Fruit fly (Drosophila melanogaster) whole organism, embryonic: ENCODE data around the gene rno.

Experiments
- Adf1 ChIP-seq: fragments of 200-800 bp; sonication (Bioruptor generic); IDR thresholded peaks from 2 replicates; pipeline ENCODE4 v1.3.6; 2022; ENCODE audit warnings: missing biosample characterization, missing genetic modification characterization
- Blimp-1 ChIP-seq: fragments of 200-800 bp; sonication (Bioruptor generic); optimal IDR thresholded peaks from 3 replicates; lab custom pipeline; 2018; ENCODE audit warnings: missing biosample characterization, missing genetic modification characterization, mild to moderate bottlenecking, moderate library complexity, missing genetic modification reagents
- CG10274 ChIP-seq: fragments of 200-800 bp; sonication (Bioruptor generic); optimal IDR thresholded peaks from 3 replicates; lab custom pipeline; 2017; ENCODE audit warnings: missing biosample characterization, mild to moderate bottlenecking, missing genetic modification characterization
- CG10959 ChIP-seq: fragments of 200-800 bp; sonication (Bioruptor generic); IDR thresholded peaks from 2 replicates; pipeline ENCODE4 v1.3.6; 2022; ENCODE audit warnings: missing biosample characterization, missing genetic modification characterization
- CG11560 ChIP-seq: fragments of 200-800 bp; sonication (Bioruptor generic); IDR thresholded peaks from 3 replicates; pipeline ENCODE4 v1.3.6; 2022; ENCODE audit warnings: missing biosample characterization, missing genetic modification characterization
- CG11695 ChIP-seq: fragments of 200-800 bp; sonication (Bioruptor generic); IDR thresholded peaks from 3 replicates; pipeline ENCODE4 v1.3.6; 2022; ENCODE audit warnings: missing biosample characterization, missing genetic modification characterization
- CG13894 ChIP-seq: fragments of 200-800 bp; sonication (Bioruptor generic); optimal IDR thresholded peaks from 3 replicates; lab custom pipeline; 2018; ENCODE audit warnings: missing biosample characterization, mild to moderate bottlenecking, missing genetic modification characterization, moderate library complexity
- CG1647 ChIP-seq: fragments of 200-800 bp; sonication (Bioruptor generic); optimal IDR thresholded peaks from 3 replicates; lab custom pipeline; 2016; ENCODE audit warnings: missing biosample characterization, missing genetic modification characterization
- CG16863 ChIP-seq: fragments of 200-800 bp; sonication (Bioruptor generic); optimal IDR thresholded peaks from 3 replicates; lab custom pipeline; 2016; ENCODE audit warnings: missing biosample characterization, missing genetic modification characterization
- CG17385 ChIP-seq: fragments of 200-800 bp; sonication (Bioruptor generic); optimal IDR thresholded peaks from 3 replicates; lab custom pipeline; 2018; ENCODE audit warnings: missing biosample characterization, mild to moderate bottlenecking, missing genetic modification characterization
- CG17829 ChIP-seq: fragments of 200-800 bp; optimal IDR thresholded peaks from 2 replicates; lab custom pipeline; 2019; ENCODE audit warnings: missing biosample characterization, mild to moderate bottlenecking, missing genetic modification characterization, moderate library complexity
- CG17912 ChIP-seq: fragments of 200-800 bp; sonication (Bioruptor generic); optimal IDR thresholded peaks from 2 replicates; lab custom pipeline; 2018; ENCODE audit warnings: missing biosample characterization, mild to moderate bottlenecking, missing genetic modification characterization
- CG18476 ChIP-seq: fragments of 200-800 bp; sonication (Bioruptor generic); optimal IDR thresholded peaks from 2 replicates; lab custom pipeline; 2016; ENCODE audit warnings: missing biosample characterization, mild to moderate bottlenecking, missing genetic modification characterization
- CG2120 ChIP-seq: fragments of 200-800 bp; sonication (Bioruptor generic); optimal IDR thresholded peaks from 3 replicates; lab custom pipeline; 2016; ENCODE audit warnings: missing biosample characterization, missing genetic modification characterization
- CG2129 ChIP-seq: fragments of 200-800 bp; sonication (Bioruptor generic); IDR thresholded peaks from 2 replicates; pipeline ENCODE4 v1.3.6; 2022; ENCODE audit warnings: missing biosample characterization, missing genetic modification characterization; ENCODE audit not compliant: partially characterized antibody
- CG30020 ChIP-seq: fragments of 200-800 bp; optimal IDR thresholded peaks from 2 replicates; lab custom pipeline; 2019; ENCODE audit warnings: missing biosample characterization, mild to moderate bottlenecking, missing genetic modification characterization, moderate library complexity
- CG30431 ChIP-seq: fragments of 200-800 bp; sonication (Bioruptor generic); optimal IDR thresholded peaks from 2 replicates; lab custom pipeline; 2017; ENCODE audit warnings: missing biosample characterization, missing genetic modification characterization
- CG33213 ChIP-seq: fragments of 200-800 bp; sonication (Bioruptor generic); optimal IDR thresholded peaks from 3 replicates; lab custom pipeline; 2016; ENCODE audit warnings: missing biosample characterization, missing genetic modification characterization
- CG4360 ChIP-seq: fragments of 200-800 bp; sonication (Bioruptor generic); IDR thresholded peaks from 2 replicates; pipeline ENCODE4 v1.3.6; 2022; ENCODE audit warnings: missing biosample characterization, missing genetic modification characterization
- CG4820 ChIP-seq: fragments of 200-800 bp; sonication (Bioruptor generic); optimal IDR thresholded peaks from 3 replicates; lab custom pipeline; 2016; ENCODE audit warnings: missing biosample characterization, missing genetic modification characterization
- CG5953 ChIP-seq: fragments of 200-800 bp; sonication (Bioruptor generic); IDR thresholded peaks from 2 replicates; pipeline ENCODE4 v1.3.6; 2022; ENCODE audit warnings: missing biosample characterization, missing genetic modification characterization
- CG7987 ChIP-seq: fragments of 200-800 bp; sonication (Bioruptor generic); optimal IDR thresholded peaks from 2 replicates; lab custom pipeline; 2018; ENCODE audit warnings: missing biosample characterization, mild to moderate bottlenecking, missing genetic modification characterization, moderate library complexity
- CG9609 ChIP-seq: fragments of 200-800 bp; sonication (Bioruptor generic); optimal IDR thresholded peaks from 3 replicates; lab custom pipeline; 2016; ENCODE audit warnings: missing biosample characterization, missing genetic modification characterization
- Dref ChIP-seq: fragments of 200-800 bp; sonication (Bioruptor generic); IDR thresholded peaks from 2 replicates; pipeline ENCODE4 v1.3.6; 2022; ENCODE audit warnings: missing biosample characterization, missing genetic modification characterization
- ERR ChIP-seq: fragments of 200-800 bp; sonication (Bioruptor generic); optimal IDR thresholded peaks from 2 replicates; lab custom pipeline; 2016; ENCODE audit warnings: missing biosample characterization, missing genetic modification characterization
- Fer3 ChIP-seq: fragments of 200-800 bp; sonication (Bioruptor generic); optimal IDR thresholded peaks from 2 replicates; lab custom pipeline; 2018; ENCODE audit warnings: missing biosample characterization, mild to moderate bottlenecking, missing genetic modification characterization, moderate library complexity
- HLH3B ChIP-seq: fragments of 200-800 bp; sonication (Bioruptor generic); IDR thresholded peaks from 2 replicates; pipeline ENCODE4 v1.3.6; 2022; ENCODE audit warnings: missing biosample characterization, missing genetic modification characterization
- HLH4C ChIP-seq: fragments of 200-800 bp; sonication (Bioruptor generic); IDR thresholded peaks from 3 replicates; pipeline ENCODE4 v1.3.6; 2022; ENCODE audit warnings: missing biosample characterization, missing genetic modification characterization; ENCODE audit not compliant: partially characterized antibody
- Hand ChIP-seq: fragments of 200-800 bp; sonication (Bioruptor generic); optimal IDR thresholded peaks from 2 replicates; lab custom pipeline; 2017; ENCODE audit warnings: mild to moderate bottlenecking, missing biosample characterization, missing genetic modification reagents, missing genetic modification characterization
- Hey ChIP-seq: fragments of 200-800 bp; sonication (Bioruptor generic); optimal IDR thresholded peaks from 3 replicates; lab custom pipeline; 2018; ENCODE audit warnings: missing biosample characterization, mild to moderate bottlenecking, missing genetic modification characterization
- Pdp1 ChIP-seq, 2 experiments: fragments of 200-800 bp; sonication (Bioruptor generic); optimal IDR thresholded peaks; 3 replicates each; lab custom pipeline; 2016; ENCODE audit warnings: missing biosample characterization in 2 of 2, missing genetic modification characterization in 2 of 2, mild to moderate bottlenecking in 1 of 2, moderate library complexity in 1 of 2
- corto ChIP-seq: fragments of 200-800 bp; sonication (Bioruptor generic); optimal IDR thresholded peaks from 2 replicates; lab custom pipeline; 2016; ENCODE audit warnings: missing biosample characterization, mild to moderate bottlenecking, missing genetic modification characterization, moderate library complexity
- dmrt99B ChIP-seq: fragments of 200-800 bp; sonication (Bioruptor generic); optimal IDR thresholded peaks from 2 replicates; lab custom pipeline; 2018; ENCODE audit warnings: missing biosample characterization, mild to moderate bottlenecking, missing genetic modification characterization, moderate library complexity
- dpn ChIP-seq, 2 experiments: fragments of 200-800 bp; sonication (Bioruptor generic); optimal IDR thresholded peaks; 3 replicates each; lab custom pipeline; 2016; ENCODE audit warnings: missing biosample characterization in 2 of 2, missing genetic modification characterization in 2 of 2
- eve ChIP-seq, 2 experiments: fragments of >200 bp; optimal IDR thresholded peaks; 2 replicates each; lab custom pipeline; 2017; ENCODE audit warnings: missing biosample characterization in 2 of 2, missing genetic modification characterization in 2 of 2
- ftz-f1 ChIP-seq: fragments of 200-800 bp; sonication (Bioruptor generic); optimal IDR thresholded peaks from 2 replicates; lab custom pipeline; 2016; ENCODE audit warnings: missing biosample characterization, missing genetic modification characterization
- gt ChIP-seq: fragments of 200-800 bp; sonication (Bioruptor generic); IDR thresholded peaks from 2 replicates; pipeline ENCODE4 v1.3.6; 2022; ENCODE audit warnings: missing biosample characterization, missing genetic modification characterization
- ham ChIP-seq: fragments of 200-800 bp; sonication (Bioruptor generic); IDR thresholded peaks from 2 replicates; pipeline ENCODE4 v1.3.6; 2022; ENCODE audit warnings: missing biosample characterization, missing genetic modification characterization
- inv ChIP-seq: fragments of 200-800 bp; sonication (Bioruptor generic); IDR thresholded peaks from 2 replicates; pipeline ENCODE4 v1.3.6; 2022; ENCODE audit warnings: missing biosample characterization, missing genetic modification characterization; ENCODE audit not compliant: partially characterized antibody
- ken ChIP-seq: fragments of 200-800 bp; sonication (Bioruptor generic); IDR thresholded peaks from 3 replicates; pipeline ENCODE4 v1.3.6; 2022; ENCODE audit warnings: missing biosample characterization, missing genetic modification characterization
- ranshi ChIP-seq: fragments of 200-800 bp; sonication (Bioruptor generic); IDR thresholded peaks from 2 replicates; pipeline ENCODE4 v1.3.6; 2022; ENCODE audit warnings: missing biosample characterization, missing genetic modification characterization
- row ChIP-seq: fragments of 200-800 bp; sonication (Bioruptor generic); IDR thresholded peaks from 3 replicates; pipeline ENCODE4 v1.3.6; 2022; ENCODE audit warnings: missing biosample characterization, missing genetic modification characterization
- sens ChIP-seq: fragments of 200-800 bp; sonication (Bioruptor generic); peaks from one replicate; lab custom pipeline; 2016; ENCODE audit warnings: missing biosample characterization, missing genetic modification characterization
- slbo ChIP-seq: fragments of 200-800 bp; sonication (Bioruptor generic); IDR thresholded peaks from 2 replicates; pipeline ENCODE4 v1.3.6; 2022; ENCODE audit warnings: missing biosample characterization, missing genetic modification characterization
- sob ChIP-seq: fragments of 200-800 bp; sonication (Bioruptor generic); IDR thresholded peaks from 2 replicates; pipeline ENCODE4 v1.3.6; 2022; ENCODE audit warnings: missing biosample characterization, missing genetic modification characterization
- tap ChIP-seq: fragments of 200-800 bp; optimal IDR thresholded peaks from 3 replicates; lab custom pipeline; 2019; ENCODE audit warnings: missing biosample characterization, mild to moderate bottlenecking, missing genetic modification characterization, moderate library complexity
- tio ChIP-seq: fragments of 200-800 bp; sonication (Bioruptor generic); optimal IDR thresholded peaks from 2 replicates; lab custom pipeline; 2017; ENCODE audit warnings: missing biosample characterization, missing genetic modification characterization, inconsistent platforms
- trem ChIP-seq: fragments of 200-800 bp; optimal IDR thresholded peaks from 3 replicates; lab custom pipeline; 2019; ENCODE audit warnings: missing biosample characterization, mild to moderate bottlenecking, missing genetic modification characterization, moderate library complexity
- unpg ChIP-seq: fragments of 200-800 bp; sonication (Bioruptor generic); optimal IDR thresholded peaks from 3 replicates; lab custom pipeline; 2018; ENCODE audit warnings: missing biosample characterization, mild to moderate bottlenecking, missing genetic modification characterization, moderate library complexity

The rno gene

dm6 chr3L:139574-140567 is 59.7 kb downstream of the rno start (continued):
- TF ChIP-seq corto (GFP tag; lab: Kevin White, UChicago) (no peak), Hand (GFP tag; lab: Kevin White, UChicago) (no peak), CG5953 (GFP tag; lab: Robert Waterston, UW) (no peak), dmrt99B (tag; lab: Kevin White, UChicago) (no peak), inv (no peak), CG17912 (no peak), CG4360 (GFP tag; lab: Robert Waterston, UW) (peak; percentile 68; the same call in 1 of the 2 replicates), tap (tag; lab: Kevin White, UChicago) (no peak), CG30431 (GFP tag; lab: Kevin White, UChicago) (no peak), Hey (tag; lab: Kevin White, UChicago) (no peak), Fer3 (tag; lab: Kevin White, UChicago) (no peak), ranshi (GFP tag; lab: Robert Waterston, UW) (no peak), CG2129 (GFP tag; lab: Robert Waterston, UW) (no peak), CG11695 (GFP tag; lab: Robert Waterston, UW) (no peak), ham (GFP tag; lab: Robert Waterston, UW) (no peak), CG10274 (GFP tag; lab: Kevin White, UChicago) (no peak), Dref (GFP tag; lab: Robert Waterston, UW) (no peak), ken (no peak), HLH4C (GFP tag; lab: Robert Waterston, UW) (no peak), CG10959 (GFP tag; lab: Robert Waterston, UW) (no peak), Pdp1 (GFP tag; optimal IDR thresholded peaks at IDR 0.05; lab: Kevin White, UChicago) (peak in 1 of 2 experiments; percentile 58), CG7987 (GFP tag; lab: Kevin White, UChicago) (no peak), CG17829 (no peak), sob (GFP tag; lab: Robert Waterston, UW) (no peak), CG11560 (no peak), gt (GFP tag; lab: Robert Waterston, UW) (no peak), HLH3B (no peak), unpg (GFP tag; lab: Kevin White, UChicago) (peak; percentile 2), Blimp-1 (GFP tag; lab: Kevin White, UChicago) (peak; percentile 49), eve (GFP tag; optimal IDR thresholded peaks at IDR 0.05; lab: Kevin White, UChicago) (peak in 1 of 2 experiments; percentile 36), CG9609 (GFP tag; lab: Kevin White, UChicago) (no peak), CG1647 (no peak), dpn (GFP tag; optimal IDR thresholded peaks at IDR 0.05; lab: Kevin White, UChicago) (no peak), tio (GFP tag; lab: Kevin White, UChicago) (no peak), CG16863 (GFP tag; lab: Kevin White, UChicago) (no peak), CG30020 (no peak), slbo (GFP tag; lab: Robert Waterston, UW) (0 out of 2 replicates have a peak, but pooled peaks have one; percentile 6), CG17385 (GFP tag; lab: Kevin White, UChicago) (no peak), ftz-f1 (GFP tag; lab: Kevin White, UChicago) (peak; percentile 71), ERR (GFP tag; lab: Kevin White, UChicago) (no peak), CG4820 (GFP tag; lab: Kevin White, UChicago) (peak; percentile 13), CG33213 (GFP tag; lab: Kevin White, UChicago) (no peak), CG13894 (no peak), CG18476 (GFP tag; lab: Kevin White, UChicago) (no peak), Adf1 (GFP tag; lab: Robert Waterston, UW) (no peak), CG2120 (no peak), sens (GFP tag; lab: Kevin White, UChicago) (peak; percentile 71), row (no peak), trem (tag; lab: Kevin White, UChicago) (no peak)
